Worm (Caenorhabditis elegans) whole organism, L1 larva: ENCODE data around the gene F27B10.1.

Experiments
- C16A3.4 ChIP-seq: fragments of 150-350 bp; optimal IDR thresholded peaks from 2 replicates; lab custom pipeline; 2014; ENCODE audit warnings: missing biosample characterization, missing genetic modification characterization
- F16B12.6 ChIP-seq: fragments of 150-350 bp; optimal IDR thresholded peaks from 2 replicates; lab custom pipeline; 2014; ENCODE audit warnings: missing biosample characterization, missing genetic modification characterization
- Y116A8C.19 ChIP-seq: sonication (generic microtip); optimal IDR thresholded peaks from 2 replicates; lab custom pipeline; 2016; ENCODE audit warnings: missing compliant biosample characterization, missing genetic modification characterization, borderline replicate concordance
- alr-1 ChIP-seq: fragments of 200-800 bp; sonication (Bioruptor generic); optimal IDR thresholded peaks from 2 replicates; lab custom pipeline; 2018; ENCODE audit warnings: borderline replicate concordance, mild to moderate bottlenecking, missing genetic modification characterization, missing compliant biosample characterization
- aly-2 ChIP-seq: fragments of 150-350 bp; optimal IDR thresholded peaks from 2 replicates; lab custom pipeline; 2014; ENCODE audit warnings: missing biosample characterization, missing genetic modification characterization
- blmp-1 ChIP-seq: fragments of 150-350 bp; optimal IDR thresholded peaks from 2 replicates; lab custom pipeline; 2014; ENCODE audit warnings: missing biosample characterization, missing genetic modification characterization
- ceh-8 ChIP-seq: fragments of 200-800 bp; sonication (Bioruptor generic); optimal IDR thresholded peaks from 2 replicates; lab custom pipeline; 2018; ENCODE audit warnings: mild to moderate bottlenecking, missing genetic modification characterization, moderate library complexity, missing compliant biosample characterization
- dpl-1 ChIP-seq, 3 experiments: fragments of 150-350 bp in 2 of 3; sonication (generic microtip) in 1 of 3; optimal IDR thresholded peaks; 2 replicates each; lab custom pipeline; 2014 to 2017; ENCODE audit warnings: missing biosample characterization in 3 of 3, missing genetic modification characterization in 3 of 3, missing genetic modification reagents in 3 of 3
- dsc-1 ChIP-seq: sonication (generic microtip); optimal IDR thresholded peaks from 2 replicates; lab custom pipeline; 2016; ENCODE audit warnings: mild to moderate bottlenecking, missing genetic modification characterization, missing compliant biosample characterization
- efl-1 ChIP-seq, 4 experiments: fragments of 150-350 bp; optimal IDR thresholded peaks in 3 of 4; peaks in 1 of 4; 1 replicate in 1 of 4; 2 replicates in 3 of 4; lab custom pipeline; 2014; ENCODE audit warnings: missing biosample characterization in 2 of 4, missing genetic modification characterization in 2 of 4, missing genetic modification reagents in 2 of 4
- elt-2 ChIP-seq: sonication (generic microtip); optimal IDR thresholded peaks from 2 replicates; lab custom pipeline; 2016; ENCODE audit warnings: missing genetic modification characterization, mild to moderate bottlenecking, inconsistent platforms, missing compliant biosample characterization, missing genetic modification reagents
- elt-3 ChIP-seq, 6 experiments: fragments of 150-350 bp in 1 of 6; sonication (generic microtip); optimal IDR thresholded peaks; 2 replicates each; lab custom pipeline; 2017 to 2018; ENCODE audit warnings: missing biosample characterization in 6 of 6, missing genetic modification characterization in 6 of 6, inconsistent platforms in 1 of 6
- hlh-4 ChIP-seq: sonication (generic microtip); optimal IDR thresholded peaks from 2 replicates; lab custom pipeline; 2016; ENCODE audit warnings: mild to moderate bottlenecking, missing genetic modification characterization, missing compliant biosample characterization
- jun-1 ChIP-seq: fragments of 150-350 bp; optimal IDR thresholded peaks from 2 replicates; lab custom pipeline; 2014; ENCODE audit warnings: missing biosample characterization, missing genetic modification reagents, missing genetic modification characterization
- lin-14 ChIP-seq: fragments of 200-800 bp; sonication (Bioruptor generic); optimal IDR thresholded peaks from 2 replicates; lab custom pipeline; 2018; ENCODE audit warnings: mild to moderate bottlenecking, missing genetic modification characterization, moderate library complexity, missing compliant biosample characterization
- lin-35 ChIP-seq, 2 experiments: fragments of 150-350 bp; optimal IDR thresholded peaks; 2 replicates each; lab custom pipeline; 2014; ENCODE audit warnings: missing biosample characterization in 2 of 2, missing genetic modification characterization in 2 of 2, missing genetic modification reagents in 2 of 2
- lsy-2 ChIP-seq, 2 experiments: fragments of 150-350 bp; optimal IDR thresholded peaks; 2 replicates each; lab custom pipeline; 2014; ENCODE audit warnings: missing biosample characterization in 2 of 2, missing genetic modification characterization in 2 of 2
- mdl-1 ChIP-seq, 2 experiments: fragments of 150-350 bp; optimal IDR thresholded peaks; 2 replicates each; lab custom pipeline; 2014 to 2017; ENCODE audit warnings: missing biosample characterization in 2 of 2, missing genetic modification characterization in 2 of 2, inconsistent platforms in 1 of 2
- mep-1 ChIP-seq: fragments of 150-350 bp; optimal IDR thresholded peaks from 2 replicates; lab custom pipeline; 2014; ENCODE audit warnings: missing biosample characterization, missing genetic modification characterization
- nhr-12 ChIP-seq: sonication (generic microtip); optimal IDR thresholded peaks from 2 replicates; lab custom pipeline; 2017; ENCODE audit warnings: missing biosample characterization, missing genetic modification characterization
- nhr-19 ChIP-seq: fragments of 200-800 bp; sonication (Bioruptor generic); conservative IDR thresholded peaks from 2 replicates; pipeline ENCODE4 v1.3.6; 2022; ENCODE audit warnings: missing genetic modification characterization, missing compliant biosample characterization
- nhr-20 ChIP-seq: sonication (generic microtip); optimal IDR thresholded peaks from 2 replicates; lab custom pipeline; 2016; ENCODE audit warnings: mild to moderate bottlenecking, missing genetic modification characterization, missing compliant biosample characterization
- nhr-28 ChIP-seq: fragments of 150-350 bp; optimal IDR thresholded peaks from 2 replicates; lab custom pipeline; 2014; ENCODE audit warnings: missing biosample characterization, missing genetic modification characterization
- nhr-47 ChIP-seq: sonication (generic microtip); optimal IDR thresholded peaks from 2 replicates; lab custom pipeline; 2016; ENCODE audit warnings: mild to moderate bottlenecking, missing genetic modification characterization, moderate library complexity, missing compliant biosample characterization
- nhr-71 ChIP-seq: sonication (generic microtip); optimal IDR thresholded peaks from 2 replicates; lab custom pipeline; 2016; ENCODE audit warnings: mild to moderate bottlenecking, missing genetic modification characterization, moderate library complexity, missing compliant biosample characterization
- nhr-77 ChIP-seq: fragments of 150-350 bp; optimal IDR thresholded peaks from 2 replicates; lab custom pipeline; 2014; ENCODE audit warnings: missing biosample characterization, missing genetic modification characterization
- nhr-85 ChIP-seq: sonication (generic microtip); peaks from one replicate; lab custom pipeline; 2016; ENCODE audit warnings: missing genetic modification characterization, inconsistent platforms, missing compliant biosample characterization
- nhr-90 ChIP-seq: sonication (generic microtip); optimal IDR thresholded peaks from 2 replicates; lab custom pipeline; 2016; ENCODE audit warnings: mild to moderate bottlenecking, missing genetic modification characterization, missing compliant biosample characterization; ENCODE audit not compliant: poor library complexity
- snu-23 ChIP-seq: sonication (generic microtip); optimal IDR thresholded peaks from 2 replicates; lab custom pipeline; 2016; ENCODE audit warnings: missing genetic modification characterization, missing compliant biosample characterization
- sptf-1 ChIP-seq: fragments of 150-350 bp; optimal IDR thresholded peaks from 2 replicates; lab custom pipeline; 2014; ENCODE audit warnings: missing biosample characterization, missing genetic modification characterization
- tbx-2 ChIP-seq: sonication (generic microtip); optimal IDR thresholded peaks from 2 replicates; lab custom pipeline; 2016; ENCODE audit warnings: missing genetic modification characterization, missing compliant biosample characterization
- unc-130 ChIP-seq: fragments of 150-350 bp; optimal IDR thresholded peaks from 2 replicates; lab custom pipeline; 2017; ENCODE audit warnings: missing biosample characterization, missing genetic modification characterization, inconsistent platforms
- ztf-11 ChIP-seq, 2 experiments: sonication (generic microtip); optimal IDR thresholded peaks; 2 replicates each; lab custom pipeline; 2016 to 2017; ENCODE audit warnings: missing genetic modification characterization in 2 of 2, missing biosample characterization in 1 of 2, missing compliant biosample characterization in 1 of 2

F27B10.1 gene

ce11 chrV:7093720-7094401 lies 21.5 kb downstream of the F27B10.1 start, which contains the start of gene nhr-135:
TSS of gene nhr-135 (minus strand) at chrV:7093770.
- TF ChIP-seq alr-1 (tag; lab: Kevin White, UChicago) (no peak), hlh-4 (tag; lab: Kevin White, UChicago) (no peak), nhr-47 (tag; lab: Kevin White, UChicago) (peak; percentile 27), C16A3.4 (tag; lab: Kevin White, UChicago) (peak; percentile 6), unc-130 (tag; lab: Kevin White, UChicago) (peak; percentile 56), elt-3 (tag; optimal IDR thresholded peaks at IDR 0.05; lab: Kevin White, UChicago) (peak in 4 of 6 experiments; percentile 12 to 69 (median 49)), nhr-90 (tag; lab: Kevin White, UChicago) (peak; percentile 60), nhr-20 (tag; lab: Kevin White, UChicago) (peak; percentile 93), lsy-2 (tag; optimal IDR thresholded peaks at IDR 0.05; lab: Kevin White, UChicago) (peak in 1 of 2 experiments; percentile 50), F16B12.6 (tag; lab: Kevin White, UChicago) (no peak), lin-14 (GFP tag; lab: Kevin White, UChicago) (peak; percentile 83), mdl-1 (tag; optimal IDR thresholded peaks at IDR 0.05; lab: Kevin White, UChicago) (peak in 1 of 2 experiments; percentile 89), mep-1 (tag; lab: Kevin White, UChicago) (peak; percentile 58), blmp-1 (tag; lab: Kevin White, UChicago) (peak; percentile 99), ceh-8 (no peak), tbx-2 (tag; lab: Kevin White, UChicago) (peak; percentile 40), dpl-1 (GFP tag; optimal IDR thresholded peaks at IDR 0.05; lab: Kevin White, UChicago) (peak in 2 of 3 experiments; percentile 28 to 32), aly-2 (tag; lab: Kevin White, UChicago) (no peak), nhr-71 (tag; lab: Kevin White, UChicago) (peak; percentile 66), Y116A8C.19 (tag; lab: Kevin White, UChicago) (no peak), jun-1 (tag; lab: Kevin White, UChicago) (no peak), elt-2 (tag; lab: Kevin White, UChicago) (peak; percentile 81), nhr-85 (tag; lab: Kevin White, UChicago) (peak; percentile 57), nhr-77 (tag; lab: Kevin White, UChicago) (peak; percentile 43), lin-35 (GFP tag; optimal IDR thresholded peaks at IDR 0.05; lab: Kevin White, UChicago) (peak in 1 of 2 experiments; percentile 77), efl-1 (optimal IDR thresholded peaks at IDR 0.05; lab: Kevin White, UChicago) (peak in 1 of 2 experiments; percentile 30), efl-1 (GFP tag; optimal IDR thresholded peaks at IDR 0.05 in 1 of 2; lab: Kevin White, UChicago) (peak; percentile 24 to 40), nhr-28 (tag; lab: Kevin White, UChicago) (no peak), snu-23 (peak; percentile 70), nhr-12 (tag; lab: Kevin White, UChicago) (no peak), nhr-19 (GFP tag; lab: Robert Waterston, UW) (peak; percentile 25)

- TF ChIP-seq ztf-11 (tag; optimal IDR thresholded peaks at IDR 0.05; lab: Kevin White, UChicago) = no peak
- peak; percentile 67 for TF ChIP-seq elt-2 (tag; lab: Kevin White, UChicago)
- TF ChIP-seq mep-1 (tag; lab: Kevin White, UChicago) = no peak
- TF ChIP-seq nhr-85 (tag; lab: Kevin White, UChicago) = peak; percentile 71
- peak; percentile 14 for TF ChIP-seq dsc-1 (tag; lab: Kevin White, UChicago)
- peak; percentile 51 for TF ChIP-seq nhr-20 (tag; lab: Kevin White, UChicago)
- TF ChIP-seq lin-14 (GFP tag; lab: Kevin White, UChicago) = peak; percentile 15
- peak; percentile 19 for TF ChIP-seq nhr-71 (tag; lab: Kevin White, UChicago)
Measured at ce11 chrV:7095254-7095990, 23.0 kb downstream of the F27B10.1 start.

ce11 chrV:7096129-7096730 lies 23.8 kb downstream of the F27B10.1 start:
- TF ChIP-seq nhr-85 (tag; lab: Kevin White, UChicago) = no peak
- no peak for TF ChIP-seq sptf-1 (tag; lab: Kevin White, UChicago)
- no peak for TF ChIP-seq dsc-1 (tag; lab: Kevin White, UChicago)
- no peak for TF ChIP-seq efl-1 (optimal IDR thresholded peaks at IDR 0.05; lab: Kevin White, UChicago)
- TF ChIP-seq efl-1 (GFP tag; optimal IDR thresholded peaks at IDR 0.05 in 1 of 2; lab: Kevin White, UChicago) = peak in 1 of 2 experiments; percentile 91
- TF ChIP-seq, all 84 proteins: peak for 1
